Worm (Caenorhabditis elegans) whole organism, young adult: ENCODE data around the gene srw-71.

Source experiments
- F22D6.2 ChIP-seq: sonication (generic microtip); optimal IDR thresholded peaks from 2 replicates; lab custom pipeline; 2016; ENCODE audit warnings: mild to moderate bottlenecking, missing genetic modification characterization, missing compliant biosample characterization
- F23B12.7 ChIP-seq: sonication (generic microtip); optimal IDR thresholded peaks from 2 replicates; lab custom pipeline; 2017; ENCODE audit warnings: missing genetic modification characterization, mild to moderate bottlenecking, missing compliant biosample characterization, antibody characterized with exemption, moderate library complexity; ENCODE audit not compliant: insufficient read depth
- F37B4.10 ChIP-seq: fragments of 200-800 bp; sonication (Bioruptor generic); IDR thresholded peaks from 2 replicates; pipeline ENCODE4 v1.3.6; 2022; ENCODE audit warnings: missing genetic modification characterization, missing compliant biosample characterization
- F52B5.7 ChIP-seq: sonication (generic microtip); optimal IDR thresholded peaks from 2 replicates; lab custom pipeline; 2016; ENCODE audit warnings: mild to moderate bottlenecking, missing genetic modification characterization, missing compliant biosample characterization
- K11D2.4 ChIP-seq: fragments of 200-800 bp; sonication (Bioruptor generic); IDR thresholded peaks from 2 replicates; pipeline ENCODE4 v1.3.6; 2022; ENCODE audit warnings: missing genetic modification reagents, missing genetic modification characterization, missing compliant biosample characterization
- Y67H2A.10 ChIP-seq: fragments of 200-800 bp; sonication (Bioruptor generic); conservative IDR thresholded peaks from 2 replicates; pipeline ENCODE4 v1.3.6; 2022; ENCODE audit warnings: missing genetic modification reagents, missing genetic modification characterization, missing compliant biosample characterization
- Y79H2A.3 ChIP-seq: fragments of 200-800 bp; sonication (Bioruptor generic); conservative IDR thresholded peaks from 2 replicates; pipeline ENCODE4 v1.3.6; 2022; ENCODE audit warnings: missing genetic modification reagents, missing genetic modification characterization, missing compliant biosample characterization
- Y95B8A.8 ChIP-seq: fragments of 200-800 bp; sonication (Bioruptor generic); IDR thresholded peaks from 2 replicates; pipeline ENCODE4 v1.3.6; 2022; ENCODE audit warnings: missing genetic modification reagents, missing genetic modification characterization, missing compliant biosample characterization
- ama-1 ChIP-seq, 3 experiments: fragments of 150-350 bp in 1 of 3; sonication (generic microtip) in 2 of 3; optimal IDR thresholded peaks; 2 replicates each; lab custom pipeline; 2014 to 2018; ENCODE audit warnings: missing biosample characterization in 2 of 3, missing genetic modification characterization in 2 of 3, missing genetic modification reagents in 2 of 3
- aptf-2 ChIP-seq: fragments of 200-800 bp; sonication (Bioruptor generic); conservative IDR thresholded peaks from 2 replicates; pipeline ENCODE4 v1.3.6; 2022; ENCODE audit warnings: missing genetic modification reagents, missing genetic modification characterization, missing compliant biosample characterization
- athp-1 ChIP-seq: sonication (generic microtip); optimal IDR thresholded peaks from 2 replicates; lab custom pipeline; 2017; ENCODE audit warnings: mild to moderate bottlenecking, missing genetic modification characterization, missing compliant biosample characterization
- attf-3 ChIP-seq: fragments of 200-800 bp; sonication (Bioruptor generic); conservative IDR thresholded peaks from 2 replicates; pipeline ENCODE4 v1.3.6; 2022; ENCODE audit warnings: missing genetic modification reagents, missing genetic modification characterization, missing compliant biosample characterization
- attf-5 ChIP-seq: fragments of 200-800 bp; sonication (Bioruptor generic); optimal IDR thresholded peaks from 2 replicates; lab custom pipeline; 2018; ENCODE audit warnings: mild to moderate bottlenecking, missing genetic modification characterization, missing compliant biosample characterization
- bed-1 ChIP-seq: fragments of 200-800 bp; sonication (Bioruptor generic); IDR thresholded peaks from 2 replicates; pipeline ENCODE4 v1.3.6; 2022; ENCODE audit warnings: missing genetic modification reagents, missing genetic modification characterization, missing compliant biosample characterization
- ceh-40 ChIP-seq: fragments of 200-800 bp; sonication (Bioruptor generic); IDR thresholded peaks from 2 replicates; pipeline ENCODE4 v1.3.6; 2022; ENCODE audit warnings: missing genetic modification characterization, missing compliant biosample characterization
- ceh-79 ChIP-seq: sonication (generic microtip); optimal IDR thresholded peaks from 2 replicates; lab custom pipeline; 2017; ENCODE audit warnings: mild to moderate bottlenecking, missing genetic modification characterization, missing compliant biosample characterization
- dpff-1 ChIP-seq: sonication (generic microtip); optimal IDR thresholded peaks from 2 replicates; lab custom pipeline; 2017; ENCODE audit warnings: mild to moderate bottlenecking, missing genetic modification characterization, missing compliant biosample characterization
- egl-44 ChIP-seq: fragments of 200-800 bp; sonication (Bioruptor generic); IDR thresholded peaks from 2 replicates; pipeline ENCODE4 v1.3.6; 2022; ENCODE audit warnings: missing genetic modification reagents, missing genetic modification characterization, missing compliant biosample characterization
- ets-4 ChIP-seq: fragments of 200-800 bp; sonication (Bioruptor generic); optimal IDR thresholded peaks from 2 replicates; lab custom pipeline; 2018; ENCODE audit warnings: mild to moderate bottlenecking, missing genetic modification characterization, missing compliant biosample characterization
- fkh-3 ChIP-seq: sonication (generic microtip); optimal IDR thresholded peaks from 2 replicates; lab custom pipeline; 2016; ENCODE audit warnings: mild to moderate bottlenecking, missing genetic modification characterization, missing compliant biosample characterization
- hmg-20 ChIP-seq: fragments of 200-800 bp; sonication (Bioruptor generic); IDR thresholded peaks from 2 replicates; pipeline ENCODE4 v1.3.6; 2022; ENCODE audit warnings: missing genetic modification reagents, missing genetic modification characterization, missing compliant biosample characterization
- lag-1 ChIP-seq: fragments of 200-800 bp; sonication (Bioruptor generic); IDR thresholded peaks from 2 replicates; pipeline ENCODE4 v1.3.6; 2022; ENCODE audit warnings: missing genetic modification reagents, missing genetic modification characterization, missing compliant biosample characterization
- let-526 ChIP-seq: fragments of 200-800 bp; sonication (Bioruptor generic); IDR thresholded peaks from 2 replicates; pipeline ENCODE4 v1.3.6; 2022; ENCODE audit warnings: missing genetic modification reagents, missing genetic modification characterization, missing compliant biosample characterization
- lin-54 ChIP-seq: fragments of 200-800 bp; sonication (Bioruptor generic); optimal IDR thresholded peaks from 2 replicates; lab custom pipeline; 2018; ENCODE audit warnings: mild to moderate bottlenecking, missing genetic modification characterization, missing compliant biosample characterization
- madf-10 ChIP-seq: sonication (generic microtip); optimal IDR thresholded peaks from 2 replicates; lab custom pipeline; 2016; ENCODE audit warnings: mild to moderate bottlenecking, missing genetic modification characterization, missing compliant biosample characterization
- madf-3 ChIP-seq: fragments of 200-800 bp; sonication (Bioruptor generic); IDR thresholded peaks from 2 replicates; pipeline ENCODE4 v1.3.6; 2022; ENCODE audit warnings: missing genetic modification reagents, missing genetic modification characterization, missing compliant biosample characterization
- madf-6 ChIP-seq: fragments of 200-800 bp; sonication (Bioruptor generic); IDR thresholded peaks from 2 replicates; pipeline ENCODE4 v1.3.6; 2022; ENCODE audit warnings: missing genetic modification reagents, missing genetic modification characterization, missing compliant biosample characterization
- nfya-2 ChIP-seq: fragments of 200-800 bp; sonication (Bioruptor generic); IDR thresholded peaks from 2 replicates; pipeline ENCODE4 v1.3.6; 2022; ENCODE audit warnings: missing genetic modification reagents, missing genetic modification characterization, missing compliant biosample characterization
- nhr-90 ChIP-seq: sonication (generic microtip); optimal IDR thresholded peaks from 2 replicates; lab custom pipeline; 2016; ENCODE audit warnings: missing genotype, mild to moderate bottlenecking, missing genetic modification characterization, missing compliant biosample characterization
- pha-4 ChIP-seq: fragments of 150-350 bp; sonication (generic microtip); optimal IDR thresholded peaks from 2 replicates; lab custom pipeline; 2014; ENCODE audit warnings: missing biosample characterization, missing genetic modification reagents, missing genetic modification characterization
- rpc-1 ChIP-seq, 2 experiments: fragments of 150-350 bp in 1 of 2; sonication (generic microtip) in 1 of 2; optimal IDR thresholded peaks; 2 replicates each; lab custom pipeline; 2014 to 2018; ENCODE audit warnings: missing biosample characterization in 1 of 2, missing genetic modification characterization in 1 of 2, missing genetic modification reagents in 1 of 2, missing genotype in 1 of 2
- sdz-38 ChIP-seq: sonication (generic microtip); optimal IDR thresholded peaks from 2 replicates; lab custom pipeline; 2016; ENCODE audit warnings: missing genotype, missing genetic modification characterization, missing compliant biosample characterization
- sea-2 ChIP-seq: fragments of 200-800 bp; sonication (Bioruptor generic); IDR thresholded peaks from 2 replicates; pipeline ENCODE4 v1.3.6; 2022; ENCODE audit warnings: missing genetic modification characterization, missing compliant biosample characterization
- tbx-9 ChIP-seq: sonication (generic microtip); optimal IDR thresholded peaks from 2 replicates; lab custom pipeline; 2016; ENCODE audit warnings: borderline replicate concordance, missing genetic modification characterization, inconsistent platforms, missing compliant biosample characterization
- tlf-1 ChIP-seq: fragments of 200-800 bp; sonication (Bioruptor generic); optimal IDR thresholded peaks from 2 replicates; lab custom pipeline; 2018; ENCODE audit warnings: mild to moderate bottlenecking, missing genetic modification characterization, missing compliant biosample characterization
- ztf-22 ChIP-seq: fragments of 200-800 bp; sonication (Bioruptor generic); optimal IDR thresholded peaks from 2 replicates; lab custom pipeline; 2018; ENCODE audit warnings: mild to moderate bottlenecking, missing genetic modification characterization, moderate library complexity, missing compliant biosample characterization
- ztf-3 ChIP-seq: fragments of 200-800 bp; sonication (Bioruptor generic); optimal IDR thresholded peaks from 2 replicates; lab custom pipeline; 2018; ENCODE audit warnings: mild to moderate bottlenecking, missing genetic modification characterization, missing compliant biosample characterization

The srw-71 gene

ce11 chrV:7432441-7433146, 1.7 kb upstream of the srw-71 start (continued):
- TF ChIP-seq bed-1 (GFP tag; lab: Robert Waterston, UW) (no peak), F37B4.10 (GFP tag; lab: Robert Waterston, UW) (no peak), madf-10 (tag; lab: Kevin White, UChicago) (peak; percentile 82), Y95B8A.8 (GFP tag; lab: Robert Waterston, UW) (peak; percentile 63; the same call in 1 of the 2 replicates), fkh-3 (peak; percentile 1), aptf-2 (GFP tag; lab: Robert Waterston, UW) (no peak), F22D6.2 (tag; lab: Kevin White, UChicago) (no peak), ztf-22 (GFP tag; lab: Kevin White, UChicago) (peak; percentile 63), K11D2.4 (GFP tag; lab: Robert Waterston, UW) (no peak; the same call in 1 of the 2 replicates), F52B5.7 (tag; lab: Kevin White, UChicago) (peak; percentile 96), attf-5 (peak; percentile 50), ceh-79 (tag; lab: Kevin White, UChicago) (peak; percentile 21), ceh-40 (GFP tag; lab: Robert Waterston, UW) (0 out of 2 replicates have a peak, but pooled peaks have one; percentile 6), hmg-20 (GFP tag; lab: Robert Waterston, UW) (no peak), pha-4 (tag; lab: Kevin White, UChicago) (peak; percentile 83)

ce11 chrV:7428880-7429279, 2.0 kb downstream of the srw-71 start, which contains the start of gene srw-69:
TSS of gene srw-69 (minus strand) at chrV:7428980.
- TF ChIP-seq sdz-38 (tag; lab: Kevin White, UChicago) (no peak), dpff-1 (no peak), Y67H2A.10 (GFP tag; lab: Robert Waterston, UW) (no peak), ets-4 (GFP tag; lab: Kevin White, UChicago) (no peak), nhr-90 (no peak), nfya-2 (GFP tag; lab: Robert Waterston, UW) (no peak), tbx-9 (tag; lab: Kevin White, UChicago) (no peak), ztf-3 (GFP tag; lab: Kevin White, UChicago) (no peak), rpc-1 (optimal IDR thresholded peaks at IDR 0.05; lab: Kevin White, UChicago) (no peak), rpc-1 (tag; optimal IDR thresholded peaks at IDR 0.05; lab: Kevin White, UChicago) (no peak), madf-6 (GFP tag; lab: Robert Waterston, UW) (no peak), bed-1 (GFP tag; lab: Robert Waterston, UW) (no peak)

- TF ChIP-seq lag-1 (GFP tag; lab: Robert Waterston, UW) = no peak
- no peak for TF ChIP-seq sea-2 (GFP tag; lab: Robert Waterston, UW)
- no peak for TF ChIP-seq ztf-3 (GFP tag; lab: Kevin White, UChicago)
- TF ChIP-seq F23B12.7 = no peak
- no peak for TF ChIP-seq egl-44
- no peak for TF ChIP-seq attf-3 (GFP tag; lab: Robert Waterston, UW)
- no peak for TF ChIP-seq pha-4 (tag; lab: Kevin White, UChicago)
- TF ChIP-seq ama-1 (optimal IDR thresholded peaks at IDR 0.05; lab: Kevin White, UChicago) = no peak
- TF ChIP-seq ama-1 (GFP tag; optimal IDR thresholded peaks at IDR 0.05; lab: Kevin White, UChicago) = no peak
- no peak for TF ChIP-seq Y79H2A.3 (GFP tag; lab: Robert Waterston, UW)
- TF ChIP-seq F37B4.10 (GFP tag; lab: Robert Waterston, UW) = no peak
- no peak for TF ChIP-seq ets-4 (GFP tag; lab: Kevin White, UChicago)
- no peak for TF ChIP-seq tlf-1
- no peak for TF ChIP-seq lin-54 (GFP tag; lab: Kevin White, UChicago)
- no peak for TF ChIP-seq ztf-22 (GFP tag; lab: Kevin White, UChicago)
- TF ChIP-seq let-526 (GFP tag; lab: Robert Waterston, UW) = no peak
- TF ChIP-seq madf-3 (GFP tag; lab: Robert Waterston, UW) = no peak
- TF ChIP-seq athp-1 (tag; lab: Kevin White, UChicago) = no peak
- TF ChIP-seq, all 124 proteins: peak for 0
Observed at ce11 chrV:7426594-7426993, 4.3 kb downstream of the srw-71 start, which contains the start of gene srw-68. TSS of gene srw-68 (minus strand) at chrV:7426694.
